Fruit fly (Drosophila melanogaster) whole organism, embryonic: ENCODE results near the gene CG14195.

Source experiments
- B-H1 ChIP-seq: fragments of 200-800 bp; sonication (Bioruptor generic); IDR thresholded peaks from 3 replicates; pipeline ENCODE4 v1.3.6; 2022; ENCODE audit warnings: missing biosample characterization, missing genetic modification characterization
- CG10366 ChIP-seq: fragments of 200-800 bp; sonication (Bioruptor generic); IDR thresholded peaks from 2 replicates; pipeline ENCODE4 v1.3.6; 2022; ENCODE audit warnings: missing biosample characterization, missing genetic modification characterization
- CG11695 ChIP-seq: fragments of 200-800 bp; sonication (Bioruptor generic); IDR thresholded peaks from 3 replicates; pipeline ENCODE4 v1.3.6; 2022; ENCODE audit warnings: missing biosample characterization, missing genetic modification characterization
- CG12299 ChIP-seq: fragments of 200-800 bp; sonication (Bioruptor generic); optimal IDR thresholded peaks from 2 replicates; lab custom pipeline; 2018; ENCODE audit warnings: missing biosample characterization, mild to moderate bottlenecking, missing genetic modification characterization
- CG14014 ChIP-seq: fragments of 200-800 bp; sonication (Bioruptor generic); IDR thresholded peaks from 2 replicates; pipeline ENCODE4 v1.3.6; 2022; ENCODE audit warnings: missing biosample characterization, missing genetic modification characterization
- CG15011 ChIP-seq: fragments of 200-800 bp; sonication (Bioruptor generic); optimal IDR thresholded peaks from 3 replicates; lab custom pipeline; 2018; ENCODE audit warnings: missing biosample characterization, mild to moderate bottlenecking, missing genetic modification characterization
- CG17328 ChIP-seq: fragments of 200-800 bp; sonication (Bioruptor generic); IDR thresholded peaks from 2 replicates; pipeline ENCODE4 v1.3.6; 2022; ENCODE audit warnings: missing biosample characterization, missing genetic modification characterization
- CG18764 ChIP-seq: fragments of 200-800 bp; sonication (Bioruptor generic); optimal IDR thresholded peaks from 3 replicates; lab custom pipeline; 2016; ENCODE audit warnings: missing biosample characterization, missing genetic modification characterization
- CG2129 ChIP-seq: fragments of 200-800 bp; sonication (Bioruptor generic); IDR thresholded peaks from 2 replicates; pipeline ENCODE4 v1.3.6; 2022; ENCODE audit warnings: missing biosample characterization, missing genetic modification characterization; ENCODE audit not compliant: partially characterized antibody
- CG2678 ChIP-seq: fragments of 200-800 bp; sonication (Bioruptor generic); optimal IDR thresholded peaks from 3 replicates; lab custom pipeline; 2019; ENCODE audit warnings: missing biosample characterization, mild to moderate bottlenecking, missing genetic modification characterization, moderate library complexity
- CG31441 ChIP-seq: fragments of 200-800 bp; sonication (Bioruptor generic); IDR thresholded peaks from 2 replicates; pipeline ENCODE4 v1.3.6; 2022; ENCODE audit warnings: missing biosample characterization, missing genetic modification characterization
- CG3163 ChIP-seq: fragments of 200-800 bp; sonication (Bioruptor generic); optimal IDR thresholded peaks from 3 replicates; lab custom pipeline; 2016; ENCODE audit warnings: missing biosample characterization, missing genetic modification characterization
- CG3726 ChIP-seq: fragments of 200-800 bp; sonication (Bioruptor generic); IDR thresholded peaks from 3 replicates; pipeline ENCODE4, ENCODE4 v1.3.6; 2022; ENCODE audit warnings: missing biosample characterization, missing genetic modification characterization
- CG3838 ChIP-seq: fragments of 200-800 bp; sonication (Bioruptor generic); optimal IDR thresholded peaks from 3 replicates; lab custom pipeline; 2016; ENCODE audit warnings: missing biosample characterization, missing genetic modification characterization
- CG3847 ChIP-seq: fragments of 200-800 bp; sonication (Bioruptor generic); IDR thresholded peaks from 2 replicates; pipeline ENCODE4 v1.3.6; 2022; ENCODE audit warnings: missing biosample characterization, missing genetic modification characterization
- CG4424 ChIP-seq: fragments of 200-800 bp; sonication (Bioruptor generic); optimal IDR thresholded peaks from 3 replicates; lab custom pipeline; 2016; ENCODE audit warnings: missing biosample characterization, missing genetic modification characterization
- CG4617 ChIP-seq: fragments of 200-800 bp; sonication (Bioruptor generic); optimal IDR thresholded peaks from 3 replicates; lab custom pipeline; 2016; ENCODE audit warnings: missing biosample characterization, missing genetic modification characterization, borderline replicate concordance
- CG6689 ChIP-seq: fragments of 200-800 bp; sonication (Bioruptor generic); IDR thresholded peaks from 2 replicates; pipeline ENCODE4 v1.3.6; 2022; ENCODE audit warnings: missing biosample characterization, missing genetic modification characterization
- CG6791 ChIP-seq: fragments of 200-800 bp; sonication (Bioruptor generic); IDR thresholded peaks from 3 replicates; pipeline ENCODE4 v1.3.6; 2022; ENCODE audit warnings: missing biosample characterization, missing genetic modification characterization; ENCODE audit not compliant: partially characterized antibody
- CG6854 ChIP-seq: fragments of 200-800 bp; sonication (Bioruptor generic); optimal IDR thresholded peaks from 3 replicates; lab custom pipeline; 2017; ENCODE audit warnings: missing biosample characterization, mild to moderate bottlenecking, missing genetic modification characterization
- CG7786 ChIP-seq: fragments of 200-800 bp; sonication (Bioruptor generic); optimal IDR thresholded peaks from 2 replicates; lab custom pipeline; 2016; ENCODE audit warnings: missing biosample characterization, missing genetic modification characterization
- CG9437 ChIP-seq: fragments of 200-800 bp; sonication (Bioruptor generic); optimal IDR thresholded peaks from 2 replicates; lab custom pipeline; 2018; ENCODE audit warnings: missing biosample characterization, mild to moderate bottlenecking, missing genetic modification characterization
- CG9727 ChIP-seq: fragments of 200-800 bp; sonication (Bioruptor generic); optimal IDR thresholded peaks from 3 replicates; lab custom pipeline; 2017; ENCODE audit warnings: missing biosample characterization, mild to moderate bottlenecking, missing genetic modification characterization
- CHES-1-like ChIP-seq: fragments of 200-800 bp; sonication (Bioruptor generic); optimal IDR thresholded peaks from 2 replicates; lab custom pipeline; 2016; ENCODE audit warnings: missing biosample characterization, missing genetic modification characterization
- Camta ChIP-seq: fragments of 200-800 bp; sonication (Bioruptor generic); optimal IDR thresholded peaks from 2 replicates; lab custom pipeline; 2016; ENCODE audit warnings: missing biosample characterization, missing genetic modification characterization
- Dref ChIP-seq: fragments of 200-800 bp; sonication (Bioruptor generic); IDR thresholded peaks from 2 replicates; pipeline ENCODE4 v1.3.6; 2022; ENCODE audit warnings: missing biosample characterization, missing genetic modification characterization
- Hand ChIP-seq: fragments of 200-800 bp; sonication (Bioruptor generic); optimal IDR thresholded peaks from 2 replicates; lab custom pipeline; 2017; ENCODE audit warnings: mild to moderate bottlenecking, missing biosample characterization, missing genetic modification reagents, missing genetic modification characterization
- HmgD ChIP-seq: fragments of 200-800 bp; sonication (Bioruptor generic); optimal IDR thresholded peaks from 3 replicates; lab custom pipeline; 2016; ENCODE audit warnings: missing biosample characterization, missing genetic modification characterization
- Hr39 ChIP-seq: fragments of >200 bp; optimal IDR thresholded peaks from 2 replicates; lab custom pipeline; 2017
- MTF-1 ChIP-seq: fragments of 200-800 bp; sonication (Bioruptor generic); optimal IDR thresholded peaks from 2 replicates; lab custom pipeline; 2018; ENCODE audit warnings: missing biosample characterization, mild to moderate bottlenecking, missing genetic modification characterization, borderline replicate concordance
- Meics ChIP-seq: fragments of 200-800 bp; sonication (Bioruptor generic); optimal IDR thresholded peaks from 2 replicates; lab custom pipeline; 2017; ENCODE audit warnings: missing biosample characterization, mild to moderate bottlenecking, missing genetic modification characterization
- Rx ChIP-seq: fragments of 200-800 bp; sonication (Bioruptor generic); IDR thresholded peaks from 2 replicates; pipeline ENCODE4 v1.3.6; 2022; ENCODE audit warnings: missing biosample characterization, missing genetic modification characterization
- Sox100B ChIP-seq: fragments of 200-800 bp; sonication (Bioruptor generic); optimal IDR thresholded peaks from 3 replicates; lab custom pipeline; 2018; ENCODE audit warnings: missing biosample characterization, mild to moderate bottlenecking, missing genetic modification characterization
- Tbp ChIP-seq: fragments of >200 bp; optimal IDR thresholded peaks from 2 replicates; lab custom pipeline; 2018; ENCODE audit warnings: missing biosample characterization, missing genetic modification characterization
- Trl ChIP-seq, 3 experiments: fragments of >200 bp in 2 of 3; fragments of 200-800 bp in 1 of 3; sonication (Bioruptor generic) in 1 of 3; optimal IDR thresholded peaks; 2 replicates in 1 of 3; 3 replicates in 2 of 3; lab custom pipeline; 2016 to 2017; ENCODE audit warnings: missing biosample characterization in 1 of 3, missing genetic modification characterization in 1 of 3
- Xbp1 ChIP-seq: fragments of 200-800 bp; sonication (Bioruptor generic); optimal IDR thresholded peaks from 3 replicates; lab custom pipeline; 2016; ENCODE audit warnings: missing biosample characterization, mild to moderate bottlenecking, missing genetic modification characterization
- YL-1 ChIP-seq: fragments of 200-800 bp; sonication (Bioruptor generic); optimal IDR thresholded peaks from 3 replicates; lab custom pipeline; 2017; ENCODE audit warnings: missing biosample characterization, mild to moderate bottlenecking, missing genetic modification characterization
- aop ChIP-seq: fragments of 200-800 bp; sonication (Bioruptor generic); IDR thresholded peaks from 2 replicates; pipeline ENCODE4 v1.3.6; 2022; ENCODE audit warnings: missing biosample characterization, missing genetic modification characterization
- bsh ChIP-seq, 2 experiments: fragments of 200-800 bp; sonication (Bioruptor generic); optimal IDR thresholded peaks; 2 replicates each; lab custom pipeline; 2017 to 2018; ENCODE audit warnings: mild to moderate bottlenecking in 2 of 2, missing biosample characterization in 2 of 2, missing genetic modification characterization in 2 of 2, moderate library complexity in 1 of 2
- gem ChIP-seq: fragments of 200-800 bp; sonication (Bioruptor generic); optimal IDR thresholded peaks from 2 replicates; lab custom pipeline; 2019; ENCODE audit warnings: missing biosample characterization, mild to moderate bottlenecking, missing genetic modification characterization, moderate library complexity
- grau ChIP-seq: fragments of 200-800 bp; optimal IDR thresholded peaks from 3 replicates; lab custom pipeline; 2019; ENCODE audit warnings: missing biosample characterization, mild to moderate bottlenecking, missing genetic modification characterization, moderate library complexity
- her ChIP-seq: fragments of 200-800 bp; sonication (Bioruptor generic); optimal IDR thresholded peaks from 2 replicates; lab custom pipeline; 2016; ENCODE audit warnings: missing biosample characterization, missing genetic modification characterization
- ind ChIP-seq: fragments of 200-800 bp; sonication (Bioruptor generic); optimal IDR thresholded peaks from 3 replicates; lab custom pipeline; 2016; ENCODE audit warnings: missing biosample characterization, missing genetic modification characterization
- mirr ChIP-seq: fragments of 200-800 bp; sonication (Bioruptor generic); optimal IDR thresholded peaks from 3 replicates; lab custom pipeline; 2018; ENCODE audit warnings: missing biosample characterization, mild to moderate bottlenecking, missing genetic modification characterization
- peb ChIP-seq: fragments of 200-800 bp; sonication (Bioruptor generic); IDR thresholded peaks from 2 replicates; pipeline ENCODE4 v1.3.6; 2022; ENCODE audit warnings: missing biosample characterization, missing genetic modification characterization
- pfk ChIP-seq: fragments of 200-800 bp; sonication (Bioruptor generic); optimal IDR thresholded peaks from 2 replicates; lab custom pipeline; 2018; ENCODE audit warnings: missing biosample characterization, mild to moderate bottlenecking, missing genetic modification characterization, moderate library complexity
- sens ChIP-seq: fragments of 200-800 bp; sonication (Bioruptor generic); peaks from one replicate; lab custom pipeline; 2016; ENCODE audit warnings: missing biosample characterization, missing genetic modification characterization
- ssp ChIP-seq: fragments of 200-800 bp; sonication (Bioruptor generic); IDR thresholded peaks from 2 replicates; pipeline ENCODE4 v1.3.6; 2022; ENCODE audit warnings: missing biosample characterization, missing genetic modification characterization
- tll ChIP-seq, 2 experiments: fragments of 200-800 bp in 1 of 2; fragments of >200 bp in 1 of 2; sonication (Bioruptor generic) in 1 of 2; optimal IDR thresholded peaks; 2 replicates each; lab custom pipeline; 2017 to 2019; ENCODE audit warnings: missing biosample characterization in 2 of 2, missing genetic modification characterization in 2 of 2, mild to moderate bottlenecking in 1 of 2, moderate library complexity in 1 of 2
- zf30C ChIP-seq: fragments of 200-800 bp; sonication (Bioruptor generic); optimal IDR thresholded peaks from 3 replicates; lab custom pipeline; 2018; ENCODE audit warnings: missing biosample characterization, mild to moderate bottlenecking, missing genetic modification characterization
- zfh2 ChIP-seq: fragments of 200-800 bp; sonication (Bioruptor generic); optimal IDR thresholded peaks from 2 replicates; lab custom pipeline; 2016; ENCODE audit warnings: missing biosample characterization, missing genetic modification characterization

CG14195 gene

DNA sequence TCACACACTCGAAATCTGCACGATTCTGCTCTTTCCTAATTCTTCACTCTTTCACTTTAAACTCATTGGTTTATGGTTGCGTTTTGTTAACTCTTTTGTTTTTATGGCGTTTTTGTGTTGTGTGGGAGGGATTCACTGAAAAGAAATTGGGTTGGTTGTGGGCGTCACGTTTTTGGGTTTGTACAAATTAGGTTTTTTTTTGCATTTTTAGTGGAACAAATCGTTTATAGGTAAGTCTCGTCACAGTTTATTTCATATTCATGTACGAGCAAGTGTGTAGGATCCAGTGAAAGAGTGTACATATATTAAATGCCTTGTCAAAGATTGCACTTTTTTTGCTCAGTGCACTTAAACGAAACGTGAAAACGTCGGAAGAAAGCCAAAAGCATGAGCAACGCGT, 47.2 kb downstream of the CG14195 start (continued):
- TF ChIP-seq Trl (optimal IDR thresholded peaks at IDR 0.05; lab: Kevin White, UChicago) (no peak), Trl (GFP tag; optimal IDR thresholded peaks at IDR 0.05; lab: Kevin White, UChicago) (peak; percentile 17), CG3838 (no peak), CG6791 (no peak), CG17328 (GFP tag; lab: Robert Waterston, UW) (no peak), Rx (GFP tag; lab: Robert Waterston, UW) (no peak), Meics (peak; percentile 21), MTF-1 (GFP tag; lab: Kevin White, UChicago) (no peak), CG3163 (peak; percentile 10), bsh (GFP tag; optimal IDR thresholded peaks at IDR 0.05; lab: Kevin White, UChicago) (peak in 1 of 2 experiments; percentile 25), zf30C (GFP tag; lab: Kevin White, UChicago) (peak; percentile 2), ssp (GFP tag; lab: Robert Waterston, UW) (no peak), CG2129 (GFP tag; lab: Robert Waterston, UW) (no peak), CHES-1-like (peak; percentile 6), mirr (no peak), CG31441 (GFP tag; lab: Robert Waterston, UW) (0 out of 2 replicates have a peak, but pooled peaks have one; percentile 21), CG6854 (peak; percentile 0), YL-1 (GFP tag; lab: Kevin White, UChicago) (no peak), CG4617 (GFP tag; lab: Kevin White, UChicago) (no peak), CG10366 (peak; percentile 7; the same call in 1 of the 2 replicates), CG7786 (peak; percentile 33), pfk (GFP tag; lab: Kevin White, UChicago) (no peak), CG3847 (GFP tag; lab: Robert Waterston, UW) (no peak), Dref (GFP tag; lab: Robert Waterston, UW) (no peak), grau (tag; lab: Kevin White, UChicago) (peak; percentile 5), aop (GFP tag; lab: Robert Waterston, UW) (no peak), CG6689 (GFP tag; lab: Robert Waterston, UW) (no peak; the same call in 1 of the 2 replicates), her (GFP tag; lab: Kevin White, UChicago) (peak; percentile 9), Hr39 (lab: Kevin White, UChicago) (no peak), CG2678 (tag; lab: Kevin White, UChicago) (peak; percentile 41), gem (peak; percentile 53), tll (GFP tag; optimal IDR thresholded peaks at IDR 0.05; lab: Kevin White, UChicago) (no peak), ind (peak; percentile 31), CG9727 (no peak), Camta (GFP tag; lab: Kevin White, UChicago) (peak; percentile 34), CG3726 (GFP tag; lab: Robert Waterston, UW) (no peak), Xbp1 (GFP tag; lab: Kevin White, UChicago) (peak; percentile 42), CG14014 (GFP tag; lab: Robert Waterston, UW) (no peak), HmgD (GFP tag; lab: Kevin White, UChicago) (no peak), CG4424 (GFP tag; lab: Kevin White, UChicago) (peak; percentile 27), CG15011 (no peak), Hand (GFP tag; lab: Kevin White, UChicago) (no peak), sens (GFP tag; lab: Kevin White, UChicago) (peak; percentile 75), CG12299 (no peak), Tbp (no peak), Sox100B (GFP tag; lab: Kevin White, UChicago) (peak; percentile 20), B-H1 (GFP tag; lab: Robert Waterston, UW) (no peak), peb (GFP tag; lab: Robert Waterston, UW) (no peak), CG11695 (GFP tag; lab: Robert Waterston, UW) (0 out of 3 replicates have a peak, but pooled peaks have one; percentile 9), CG18764 (GFP tag; lab: Kevin White, UChicago) (peak; percentile 1), CG9437 (GFP tag; lab: Kevin White, UChicago) (no peak), zfh2 (GFP tag; lab: Kevin White, UChicago) (peak; percentile 6)
